Fruit fly (Drosophila melanogaster): Measurements from ENCODE around the gene CG34283.

CG34283 gene

DNA sequence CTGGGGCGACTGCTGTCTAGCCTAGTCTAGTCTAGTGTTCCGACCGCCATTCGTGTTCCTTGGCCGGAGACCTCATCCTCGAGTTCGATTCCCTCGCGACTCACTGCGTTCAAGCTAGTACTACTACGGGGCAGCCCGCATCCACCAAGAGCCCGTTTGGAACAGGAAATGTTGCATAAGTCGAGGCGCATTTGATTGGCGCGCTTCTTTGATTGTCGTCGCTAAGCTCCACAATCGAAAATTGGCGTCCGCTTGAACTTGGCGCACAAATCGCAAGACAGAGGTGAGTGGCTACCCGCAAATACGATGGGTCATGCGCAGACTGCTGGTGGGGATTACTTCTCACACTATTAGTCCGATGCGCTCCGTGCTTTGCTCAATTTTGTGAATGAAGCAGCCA, 41.3 kb downstream of the CG34283 start:
- no peak for TF ChIP-seq CG17801 (GFP tag; optimal IDR thresholded peaks at IDR 0.05; ENCODE audit: partially characterized antibody)

dm6 chr3R:18680332-18680731, 42.1 kb downstream of the CG34283 start, which contains the start of the genes CG46318 and ChT:
Gene CG46318 (plus strand): TSS chr3R:18680604.
Gene ChT (plus strand): TSS chr3R:18680604.
- no peak for TF ChIP-seq CG17801 (GFP tag; optimal IDR thresholded peaks at IDR 0.05; ENCODE audit: partially characterized antibody)

- no peak for TF ChIP-seq CG17801 (GFP tag; optimal IDR thresholded peaks at IDR 0.05; ENCODE audit: partially characterized antibody)
These were observed 44.9 kb downstream of the CG34283 start, which contains the start of the genes dind and CG7706 for dm6 chr3R:18677500-18677940. Gene dind (minus strand): TSS chr3R:18677539. Gene CG7706 (plus strand): TSS chr3R:18677818.
